Worm (Caenorhabditis elegans): ENCODE data around the gene best-17.

best-17 gene

ce11 chrIII:626091-626490, 16.6 kb upstream of the best-17 start:
- TF ChIP-seq nhr-237 (tag; optimal IDR thresholded peaks at IDR 0.05) (no peak), mab-5 (tag; optimal IDR thresholded peaks at IDR 0.05) (no peak), zip-8 (tag; optimal IDR thresholded peaks at IDR 0.05) (no peak), cnd-1 (tag; optimal IDR thresholded peaks at IDR 0.05) (no peak), ceh-39 (tag; optimal IDR thresholded peaks at IDR 0.05) (no peak), unc-120 (tag; optimal IDR thresholded peaks at IDR 0.05; ENCODE audit: poor library complexity, severe bottlenecking) (no peak), sptf-1 (tag; optimal IDR thresholded peaks at IDR 0.05) (no peak), ces-1 (GFP tag; optimal IDR thresholded peaks at IDR 0.05) (no peak), mls-2 (tag; optimal IDR thresholded peaks at IDR 0.05) (no peak), nhr-2 (tag; optimal IDR thresholded peaks at IDR 0.05) (no peak), elt-1 (tag; optimal IDR thresholded peaks at IDR 0.05; ENCODE audit: borderline replicate concordance, insufficient read depth) (no peak)

- peak; percentile 53 for TF ChIP-seq drap-1 (GFP tag; optimal IDR thresholded peaks at IDR 0.05)
- peak; percentile 24 for TF ChIP-seq ham-2 (GFP tag; optimal IDR thresholded peaks at IDR 0.05)
- TF ChIP-seq unc-39 (tag; optimal IDR thresholded peaks at IDR 0.05) = no peak
- peak; percentile 79 for TF ChIP-seq mep-1 (tag; optimal IDR thresholded peaks at IDR 0.05)
- no peak for TF ChIP-seq zip-8 (tag; optimal IDR thresholded peaks at IDR 0.05)
- TF ChIP-seq unc-62 (GFP tag; optimal IDR thresholded peaks at IDR 0.05) = peak; percentile 88
- peak; percentile 41 for TF ChIP-seq nhr-2 (tag; optimal IDR thresholded peaks at IDR 0.05)
- TF ChIP-seq nhr-28 (tag; optimal IDR thresholded peaks at IDR 0.05) = no peak
- peak; percentile 9 for TF ChIP-seq tbx-8 (GFP tag; optimal IDR thresholded peaks at IDR 0.05)
- TF ChIP-seq cnd-1 (tag; optimal IDR thresholded peaks at IDR 0.05) = peak; percentile 63
- no peak for TF ChIP-seq ceh-43 (GFP tag; optimal IDR thresholded peaks at IDR 0.05)
- TF ChIP-seq lin-32 (GFP tag; optimal IDR thresholded peaks at IDR 0.05) = peak; percentile 15
- peak; percentile 16 for TF ChIP-seq lin-13 (tag; optimal IDR thresholded peaks at IDR 0.05)
- TF ChIP-seq unc-120 (tag; optimal IDR thresholded peaks at IDR 0.05; ENCODE audit: poor library complexity, severe bottlenecking) = peak; percentile 99
- TF ChIP-seq mab-5 (tag; optimal IDR thresholded peaks at IDR 0.05) = peak; percentile 80
- TF ChIP-seq nhr-12 (tag; optimal IDR thresholded peaks at IDR 0.05) = no peak
- TF ChIP-seq ceh-83 (GFP tag; optimal IDR thresholded peaks at IDR 0.05) = no peak
- TF ChIP-seq hlh-1 (tag; optimal IDR thresholded peaks at IDR 0.05) = peak; percentile 63
- peak; percentile 35 for TF ChIP-seq ztf-11 (tag; optimal IDR thresholded peaks at IDR 0.05)
- TF ChIP-seq sem-2 (GFP tag; optimal IDR thresholded peaks at IDR 0.05) = no peak
- no peak for TF ChIP-seq blmp-1 (tag; optimal IDR thresholded peaks at IDR 0.05)
- TF ChIP-seq sptf-1 (tag; optimal IDR thresholded peaks at IDR 0.05) = peak; percentile 59
- TF ChIP-seq elt-3 (tag; optimal IDR thresholded peaks at IDR 0.05) = peak; percentile 72
- TF ChIP-seq pha-4 (tag; optimal IDR thresholded peaks at IDR 0.05) = peak; percentile 95
- peak; percentile 40 for TF ChIP-seq lsy-2 (tag; optimal IDR thresholded peaks at IDR 0.05)
- peak; percentile 91 for TF ChIP-seq ces-1 (GFP tag; optimal IDR thresholded peaks at IDR 0.05)
- no peak for TF ChIP-seq snpc-4 (tag; optimal IDR thresholded peaks at IDR 0.05)
- TF ChIP-seq nhr-237 (tag; optimal IDR thresholded peaks at IDR 0.05) = peak; percentile 84
- TF ChIP-seq ceh-39 (tag; optimal IDR thresholded peaks at IDR 0.05) = peak; percentile 51
- no peak for TF ChIP-seq flh-1 (GFP tag; optimal IDR thresholded peaks at IDR 0.05)
- TF ChIP-seq mls-2 (tag; optimal IDR thresholded peaks at IDR 0.05) = peak; percentile 17
- peak; percentile 40 for TF ChIP-seq M03D4.4 (tag; optimal IDR thresholded peaks at IDR 0.05)
- no peak for TF ChIP-seq elt-1 (tag; optimal IDR thresholded peaks at IDR 0.05; ENCODE audit: borderline replicate concordance, insufficient read depth)
- TF ChIP-seq nhr-76 (tag; optimal IDR thresholded peaks at IDR 0.05) = no peak
- TF ChIP-seq bed-3 (GFP tag; optimal IDR thresholded peaks at IDR 0.05) = no peak
These were observed 14.3 kb upstream of the best-17 start for ce11 chrIII:623754-624153.

- TF ChIP-seq unc-39 (tag; optimal IDR thresholded peaks at IDR 0.05) = no peak
- no peak for TF ChIP-seq ham-2 (GFP tag; optimal IDR thresholded peaks at IDR 0.05)
- no peak for TF ChIP-seq cnd-1 (tag; optimal IDR thresholded peaks at IDR 0.05)
- no peak for TF ChIP-seq nhr-12 (tag; optimal IDR thresholded peaks at IDR 0.05)
- no peak for TF ChIP-seq mep-1 (tag; optimal IDR thresholded peaks at IDR 0.05)
These were observed 10.8 kb upstream of the best-17 start, which contains the start of gene T19C3.4 for ce11 chrIII:620204-620718. Gene T19C3.4 (minus strand): TSS chrIII:620254.

ce11 chrIII:617467-617866, 8.0 kb upstream of the best-17 start, which contains the start of gene T19C3.2:
Gene T19C3.2 (minus strand): TSS chrIII:617567.
- TF ChIP-seq snpc-4 (tag; optimal IDR thresholded peaks at IDR 0.05) = no peak
- no peak for TF ChIP-seq unc-62 (GFP tag; optimal IDR thresholded peaks at IDR 0.05)
- no peak for TF ChIP-seq drap-1 (GFP tag; optimal IDR thresholded peaks at IDR 0.05)
- no peak for TF ChIP-seq tbx-8 (GFP tag; optimal IDR thresholded peaks at IDR 0.05)
- no peak for TF ChIP-seq ces-1 (GFP tag; optimal IDR thresholded peaks at IDR 0.05)
- no peak for TF ChIP-seq M03D4.4 (tag; optimal IDR thresholded peaks at IDR 0.05)
